Worm (Caenorhabditis elegans): ENCODE results near the gene idpp-1.

idpp-1 gene

ce11 chrIII:754371-754770, 13.9 kb downstream of the idpp-1 start:
- TF ChIP-seq aha-1 (tag): peak; percentile 93
- 0 out of 2 replicates have a peak, but pooled peaks have one; percentile 17 for TF ChIP-seq egl-43 (GFP tag; IDR thresholded peaks at IDR 0.05)
- TF ChIP-seq lin-29 (GFP tag; IDR thresholded peaks at IDR 0.05): 0 out of 2 replicates have a peak, but pooled peaks have one; percentile 10
- TF ChIP-seq madf-9 (GFP tag; conservative IDR thresholded peaks at IDR 0.05): no peak
- no peak for TF ChIP-seq ceh-82 (tag; optimal IDR thresholded peaks at IDR 0.05)
- TF ChIP-seq nhr-11 (tag; optimal IDR thresholded peaks at IDR 0.05): no peak
- 0 out of 2 replicates have a peak, but pooled peaks have one; percentile 70 for TF ChIP-seq T26A8.4 (GFP tag; IDR thresholded peaks at IDR 0.05)
- no peak for TF ChIP-seq F10B5.3 (tag; optimal IDR thresholded peaks at IDR 0.05)
- no peak for TF ChIP-seq dve-1 (tag; optimal IDR thresholded peaks at IDR 0.05; ENCODE audit: insufficient read depth)
- TF ChIP-seq hif-1 (tag; optimal IDR thresholded peaks at IDR 0.05): no peak

- TF ChIP-seq duxl-1 (tag; optimal IDR thresholded peaks at IDR 0.05; ENCODE audit: poor library complexity) (no peak), unc-62 (GFP tag; optimal IDR thresholded peaks at IDR 0.05 in 1 of 2) (peak in 1 of 2 experiments; percentile 1), unc-62 (tag; optimal IDR thresholded peaks at IDR 0.05) (no peak)
Measured at ce11 chrIII:757981-758380, 17.5 kb downstream of the idpp-1 start, which contains the start of gene T17H7.7. Gene T17H7.7, minus strand, starts transcription at chrIII:758081.

ce11 chrIII:759675-760074, 19.2 kb downstream of the idpp-1 start:
- peak; percentile 75 for TF ChIP-seq nhr-48 (tag; optimal IDR thresholded peaks at IDR 0.05)
- TF ChIP-seq mdl-1 (tag; optimal IDR thresholded peaks at IDR 0.05): peak in 1 of 2 experiments; percentile 36
- TF ChIP-seq mxl-3 (GFP tag; optimal IDR thresholded peaks at IDR 0.05): peak; percentile 8
- TF ChIP-seq sdz-12 (GFP tag; optimal IDR thresholded peaks at IDR 0.05): no peak
- TF ChIP-seq Y48G9A.11 (GFP tag; IDR thresholded peaks at IDR 0.05): 0 out of 2 replicates have a peak, but pooled peaks have one; percentile 10
- TF ChIP-seq Y5F2A.4 (GFP tag; optimal IDR thresholded peaks at IDR 0.05): no peak
- TF ChIP-seq hlh-30 (tag; optimal IDR thresholded peaks at IDR 0.05; ENCODE audit: insufficient read depth): peak; percentile 46
- no peak for TF ChIP-seq daf-19 (GFP tag; conservative IDR thresholded peaks at IDR 0.05)
- peak; percentile 58 for TF ChIP-seq hlh-11 (tag; optimal IDR thresholded peaks at IDR 0.05)

- TF ChIP-seq dmd-9 (GFP tag; IDR thresholded peaks at IDR 0.05): no peak
- no peak for TF ChIP-seq jun-1 (tag; optimal IDR thresholded peaks at IDR 0.05)
- TF ChIP-seq nhr-28 (tag; optimal IDR thresholded peaks at IDR 0.05): no peak
- no peak for TF ChIP-seq R02D3.7 (tag; optimal IDR thresholded peaks at IDR 0.05)
- TF ChIP-seq daf-16 (GFP tag; optimal IDR thresholded peaks at IDR 0.05): no peak
- no peak for TF ChIP-seq daf-16 (tag; optimal IDR thresholded peaks at IDR 0.05)
- TF ChIP-seq zag-1 (tag; optimal IDR thresholded peaks at IDR 0.05): no peak
- TF ChIP-seq Y5F2A.4 (GFP tag; optimal IDR thresholded peaks at IDR 0.05): no peak
- no peak for TF ChIP-seq spr-1 (tag; optimal IDR thresholded peaks at IDR 0.05)
- no peak for TF ChIP-seq lim-7 (GFP tag; IDR thresholded peaks at IDR 0.05)
- no peak for TF ChIP-seq pqm-1 (tag; optimal IDR thresholded peaks at IDR 0.05)
- TF ChIP-seq lin-39 (tag; optimal IDR thresholded peaks at IDR 0.05): no peak
- no peak for TF ChIP-seq hlh-30 (tag; optimal IDR thresholded peaks at IDR 0.05; ENCODE audit: insufficient read depth)
- no peak for TF ChIP-seq tag-97 (GFP tag; IDR thresholded peaks at IDR 0.05)
- no peak for TF ChIP-seq ztf-7 (tag; optimal IDR thresholded peaks at IDR 0.05)
- TF ChIP-seq zip-11 (GFP tag; IDR thresholded peaks at IDR 0.05): no peak
- no peak for TF ChIP-seq vab-7 (GFP tag; IDR thresholded peaks at IDR 0.05)
- no peak for TF ChIP-seq F44E2.7 (GFP tag; IDR thresholded peaks at IDR 0.05)
- no peak for TF ChIP-seq mep-1 (tag; optimal IDR thresholded peaks at IDR 0.05)
Measured at ce11 chrIII:761476-761875, 21.0 kb downstream of the idpp-1 start, which contains the start of gene nlp-52. Gene nlp-52, plus strand, starts transcription at chrIII:761776.
